Fruit fly (Drosophila melanogaster) whole organism, embryonic: Measurements from ENCODE around the gene CG12379.

Experiments
- Bdp1 ChIP-seq: fragments of 200-800 bp; sonication (Bioruptor generic); optimal IDR thresholded peaks from 3 replicates; lab custom pipeline; 2016; ENCODE audit warnings: missing biosample characterization, missing genetic modification characterization
- Bgb ChIP-seq: fragments of 200-800 bp; sonication (Bioruptor generic); IDR thresholded peaks from 2 replicates; pipeline ENCODE4 v1.3.6; 2022; ENCODE audit warnings: missing biosample characterization, missing genetic modification characterization; ENCODE audit not compliant: partially characterized antibody
- Blimp-1 ChIP-seq: fragments of 200-800 bp; sonication (Bioruptor generic); optimal IDR thresholded peaks from 3 replicates; lab custom pipeline; 2018; ENCODE audit warnings: missing biosample characterization, missing genetic modification characterization, mild to moderate bottlenecking, moderate library complexity, missing genetic modification reagents
- CG12071 ChIP-seq: fragments of 200-800 bp; sonication (Bioruptor generic); optimal IDR thresholded peaks from 3 replicates; lab custom pipeline; 2018; ENCODE audit warnings: missing biosample characterization, mild to moderate bottlenecking, missing genetic modification characterization
- CG12236 ChIP-seq: fragments of 200-800 bp; sonication (Bioruptor generic); optimal IDR thresholded peaks from 2 replicates; lab custom pipeline; 2016; ENCODE audit warnings: missing biosample characterization, missing genetic modification characterization
- CG12942 ChIP-seq: fragments of 200-800 bp; sonication (Bioruptor generic); optimal IDR thresholded peaks from 3 replicates; lab custom pipeline; 2016; ENCODE audit warnings: missing biosample characterization, missing genetic modification characterization
- CG13123 ChIP-seq: fragments of 200-800 bp; sonication (Bioruptor generic); optimal IDR thresholded peaks from 2 replicates; lab custom pipeline; 2016; ENCODE audit warnings: missing biosample characterization, missing genetic modification characterization
- CG13287 ChIP-seq: fragments of 200-800 bp; sonication (Bioruptor generic); IDR thresholded peaks from 2 replicates; pipeline ENCODE4 v1.3.6; 2022; ENCODE audit warnings: missing biosample characterization, missing genetic modification characterization; ENCODE audit not compliant: partially characterized antibody
- CG13894 ChIP-seq: fragments of 200-800 bp; sonication (Bioruptor generic); optimal IDR thresholded peaks from 3 replicates; lab custom pipeline; 2018; ENCODE audit warnings: missing biosample characterization, mild to moderate bottlenecking, missing genetic modification characterization, moderate library complexity
- CG14710 ChIP-seq: fragments of 200-800 bp; sonication (Bioruptor generic); optimal IDR thresholded peaks from 3 replicates; lab custom pipeline; 2019; ENCODE audit warnings: missing biosample characterization, mild to moderate bottlenecking, missing genetic modification characterization, moderate library complexity
- CG15601 ChIP-seq: fragments of 200-800 bp; sonication (Bioruptor generic); optimal IDR thresholded peaks from 3 replicates; lab custom pipeline; 2019; ENCODE audit warnings: missing biosample characterization, mild to moderate bottlenecking, missing genetic modification characterization, moderate library complexity
- CG3065 ChIP-seq: fragments of 200-800 bp; sonication (Bioruptor generic); optimal IDR thresholded peaks from 2 replicates; lab custom pipeline; 2016; ENCODE audit warnings: missing biosample characterization, missing genetic modification characterization
- CG3163 ChIP-seq: fragments of 200-800 bp; sonication (Bioruptor generic); optimal IDR thresholded peaks from 3 replicates; lab custom pipeline; 2016; ENCODE audit warnings: missing biosample characterization, missing genetic modification characterization
- CG34422 ChIP-seq: fragments of 200-800 bp; sonication (Bioruptor generic); IDR thresholded peaks from 3 replicates; pipeline ENCODE4 v1.3.6; 2022; ENCODE audit warnings: missing biosample characterization, missing genetic modification characterization
- CG4328 ChIP-seq: fragments of 200-800 bp; sonication (Bioruptor generic); optimal IDR thresholded peaks from 3 replicates; lab custom pipeline; 2017; ENCODE audit warnings: missing biosample characterization, missing genetic modification reagents, missing genetic modification characterization
- CG6254 ChIP-seq: fragments of 200-800 bp; sonication (Bioruptor generic); optimal IDR thresholded peaks from 3 replicates; lab custom pipeline; 2017; ENCODE audit warnings: mild to moderate bottlenecking, missing biosample characterization, missing genetic modification reagents, missing genetic modification characterization
- CG6272 ChIP-seq: fragments of 200-800 bp; sonication (Bioruptor generic); IDR thresholded peaks from 2 replicates; pipeline ENCODE4 v1.3.6; 2022; ENCODE audit warnings: missing biosample characterization, missing genetic modification characterization
- CG6689 ChIP-seq: fragments of 200-800 bp; sonication (Bioruptor generic); IDR thresholded peaks from 2 replicates; pipeline ENCODE4 v1.3.6; 2022; ENCODE audit warnings: missing biosample characterization, missing genetic modification characterization
- CG8765 ChIP-seq: fragments of 200-800 bp; sonication (Bioruptor generic); IDR thresholded peaks from 2 replicates; pipeline ENCODE4 v1.3.6; 2022; ENCODE audit warnings: missing biosample characterization, missing genetic modification characterization
- Dip2 ChIP-seq: fragments of 200-800 bp; sonication (Bioruptor generic); IDR thresholded peaks from 2 replicates; pipeline ENCODE4 v1.3.6; 2022; ENCODE audit warnings: missing biosample characterization, missing genetic modification characterization
- Dp ChIP-seq: fragments of 200-800 bp; sonication (Bioruptor generic); optimal IDR thresholded peaks from 2 replicates; lab custom pipeline; 2018; ENCODE audit warnings: missing biosample characterization, mild to moderate bottlenecking, missing genetic modification characterization, moderate library complexity
- Eip74EF ChIP-seq, 2 experiments: fragments of 200-800 bp in 1 of 2; fragments of >200 bp in 1 of 2; sonication (Bioruptor generic) in 1 of 2; optimal IDR thresholded peaks; 2 replicates each; lab custom pipeline; 2017 to 2019; ENCODE audit warnings: missing biosample characterization in 2 of 2, missing genetic modification characterization in 2 of 2, mild to moderate bottlenecking in 1 of 2, moderate library complexity in 1 of 2
- Hey ChIP-seq: fragments of 200-800 bp; sonication (Bioruptor generic); optimal IDR thresholded peaks from 3 replicates; lab custom pipeline; 2018; ENCODE audit warnings: missing biosample characterization, mild to moderate bottlenecking, missing genetic modification characterization
- MESR4 ChIP-seq: fragments of 200-800 bp; sonication (Bioruptor generic); optimal IDR thresholded peaks from 2 replicates; lab custom pipeline; 2018; ENCODE audit warnings: missing biosample characterization, mild to moderate bottlenecking, missing genetic modification characterization, moderate library complexity
- Six4 ChIP-seq: fragments of 200-800 bp; sonication (Bioruptor generic); optimal IDR thresholded peaks from 2 replicates; lab custom pipeline; 2016; ENCODE audit warnings: missing biosample characterization, missing genetic modification characterization
- TFAM ChIP-seq: fragments of 200-800 bp; sonication (Bioruptor generic); optimal IDR thresholded peaks from 2 replicates; lab custom pipeline; 2017; ENCODE audit warnings: missing biosample characterization, missing genetic modification characterization, inconsistent platforms
- Tbp ChIP-seq: fragments of >200 bp; optimal IDR thresholded peaks from 2 replicates; lab custom pipeline; 2018; ENCODE audit warnings: missing biosample characterization, missing genetic modification characterization
- YL-1 ChIP-seq: fragments of 200-800 bp; sonication (Bioruptor generic); optimal IDR thresholded peaks from 3 replicates; lab custom pipeline; 2017; ENCODE audit warnings: missing biosample characterization, mild to moderate bottlenecking, missing genetic modification characterization
- crc ChIP-seq: fragments of 200-800 bp; sonication (Bioruptor generic); optimal IDR thresholded peaks from 2 replicates; lab custom pipeline; 2016; ENCODE audit warnings: missing biosample characterization, missing genetic modification characterization
- eve ChIP-seq, 2 experiments: fragments of >200 bp; optimal IDR thresholded peaks; 2 replicates each; lab custom pipeline; 2017; ENCODE audit warnings: missing biosample characterization in 2 of 2, missing genetic modification characterization in 2 of 2
- exex ChIP-seq: fragments of 200-800 bp; sonication (Bioruptor generic); optimal IDR thresholded peaks from 4 replicates; lab custom pipeline; 2018; ENCODE audit warnings: missing biosample characterization, mild to moderate bottlenecking, missing genetic modification characterization, moderate library complexity
- fd102C ChIP-seq: fragments of 200-800 bp; sonication (Bioruptor generic); optimal IDR thresholded peaks from 2 replicates; lab custom pipeline; 2018; ENCODE audit warnings: missing biosample characterization, mild to moderate bottlenecking, missing genetic modification characterization, moderate library complexity
- gt ChIP-seq: fragments of 200-800 bp; sonication (Bioruptor generic); IDR thresholded peaks from 2 replicates; pipeline ENCODE4 v1.3.6; 2022; ENCODE audit warnings: missing biosample characterization, missing genetic modification characterization
- h ChIP-seq: fragments of >200 bp; optimal IDR thresholded peaks from 2 replicates; lab custom pipeline; 2017
- ind ChIP-seq: fragments of 200-800 bp; sonication (Bioruptor generic); optimal IDR thresholded peaks from 3 replicates; lab custom pipeline; 2016; ENCODE audit warnings: missing biosample characterization, missing genetic modification characterization
- kay ChIP-seq: fragments of 200-800 bp; sonication (Bioruptor generic); optimal IDR thresholded peaks from 2 replicates; lab custom pipeline; 2016; ENCODE audit warnings: missing biosample characterization, missing genetic modification characterization
- lilli ChIP-seq: fragments of 200-800 bp; sonication (Bioruptor generic); optimal IDR thresholded peaks from 3 replicates; lab custom pipeline; 2016; ENCODE audit warnings: missing biosample characterization, missing genetic modification characterization
- mirr ChIP-seq: fragments of 200-800 bp; sonication (Bioruptor generic); optimal IDR thresholded peaks from 3 replicates; lab custom pipeline; 2018; ENCODE audit warnings: missing biosample characterization, mild to moderate bottlenecking, missing genetic modification characterization
- mld ChIP-seq: fragments of 200-800 bp; sonication (Bioruptor generic); IDR thresholded peaks from 3 replicates; pipeline ENCODE4 v1.3.6; 2022; ENCODE audit warnings: missing biosample characterization, missing genetic modification characterization; ENCODE audit not compliant: partially characterized antibody
- nerfin-2 ChIP-seq: fragments of 200-800 bp; sonication (Bioruptor generic); IDR thresholded peaks from 2 replicates; pipeline ENCODE4 v1.3.6; 2022; ENCODE audit warnings: missing biosample characterization, missing genetic modification characterization; ENCODE audit not compliant: partially characterized antibody
- odd ChIP-seq: fragments of 200-800 bp; sonication (Bioruptor generic); optimal IDR thresholded peaks from 2 replicates; lab custom pipeline; 2017; ENCODE audit warnings: missing biosample characterization, mild to moderate bottlenecking, missing genetic modification characterization
- onecut ChIP-seq: fragments of 200-800 bp; sonication (Bioruptor generic); IDR thresholded peaks from 2 replicates; pipeline ENCODE4 v1.3.6; 2022; ENCODE audit warnings: missing biosample characterization, missing genetic modification characterization
- pnt ChIP-seq: fragments of 200-800 bp; sonication (Bioruptor generic); optimal IDR thresholded peaks from 3 replicates; lab custom pipeline; 2016; ENCODE audit warnings: missing biosample characterization, missing genetic modification characterization
- sc ChIP-seq, 3 experiments: fragments of >200 bp in 2 of 3; fragments of 200-800 bp in 1 of 3; sonication (Bioruptor generic) in 1 of 3; optimal IDR thresholded peaks; 2 replicates in 2 of 3; 3 replicates in 1 of 3; lab custom pipeline; 2017; ENCODE audit warnings: mild to moderate bottlenecking in 1 of 3, missing biosample characterization in 1 of 3, missing genetic modification characterization in 1 of 3, missing genetic modification reagents in 1 of 3
- scrt ChIP-seq: fragments of 200-800 bp; sonication (Bioruptor generic); optimal IDR thresholded peaks from 2 replicates; lab custom pipeline; 2018; ENCODE audit warnings: missing biosample characterization, mild to moderate bottlenecking, missing genetic modification characterization, moderate library complexity
- sisA ChIP-seq: fragments of 200-800 bp; sonication (Bioruptor generic); IDR thresholded peaks from 2 replicates; pipeline ENCODE4 v1.3.6; 2022; ENCODE audit warnings: missing biosample characterization, missing genetic modification characterization
- slp2 ChIP-seq: fragments of 200-800 bp; sonication (Bioruptor generic); optimal IDR thresholded peaks from 2 replicates; lab custom pipeline; 2016; ENCODE audit warnings: missing biosample characterization, missing genetic modification characterization
- tup ChIP-seq: fragments of 200-800 bp; sonication (Bioruptor generic); optimal IDR thresholded peaks from 2 replicates; lab custom pipeline; 2016; ENCODE audit warnings: missing biosample characterization, mild to moderate bottlenecking, missing genetic modification characterization, moderate library complexity
- unc-4 ChIP-seq: fragments of 200-800 bp; sonication (Bioruptor generic); IDR thresholded peaks from 2 replicates; pipeline ENCODE4 v1.3.6; 2022; ENCODE audit warnings: missing biosample characterization, missing genetic modification characterization; ENCODE audit not compliant: partially characterized antibody
- zfh1 ChIP-seq: fragments of 200-800 bp; sonication (Bioruptor generic); IDR thresholded peaks from 3 replicates; pipeline ENCODE4 v1.3.6; 2022; ENCODE audit warnings: missing biosample characterization, missing genetic modification characterization

CG12379 gene

dm6 chrX:15746682-15747196 is 12.9 kb upstream of the CG12379 start (continued):
- TF ChIP-seq tup (GFP tag; lab: Kevin White, UChicago), result no peak
- TF ChIP-seq pnt (GFP tag; lab: Kevin White, UChicago), result no peak
- TF ChIP-seq zfh1 (GFP tag; lab: Robert Waterston, UW), result no peak
- no peak for TF ChIP-seq CG15601 (tag; lab: Kevin White, UChicago)
- TF ChIP-seq ind (GFP tag; lab: Kevin White, UChicago), result no peak
- TF ChIP-seq mld, result 0 out of 3 replicates have a peak, but pooled peaks have one; percentile 23
- no peak for TF ChIP-seq Dip2
- TF ChIP-seq Bgb (GFP tag; lab: Robert Waterston, UW), result no peak
- TF ChIP-seq CG6272 (GFP tag; lab: Robert Waterston, UW), result no peak
- no peak for TF ChIP-seq fd102C (GFP tag; lab: Kevin White, UChicago)
- TF ChIP-seq CG6689 (GFP tag; lab: Robert Waterston, UW), result no peak
- no peak for TF ChIP-seq CG12942 (GFP tag; lab: Kevin White, UChicago)
- TF ChIP-seq crc (GFP tag; lab: Kevin White, UChicago), result no peak
- no peak for TF ChIP-seq CG12236 (GFP tag; lab: Kevin White, UChicago)
- TF ChIP-seq h (lab: Kevin White, UChicago), result no peak
- no peak for TF ChIP-seq Tbp (GFP tag; lab: Kevin White, UChicago)
- no peak for TF ChIP-seq CG3065 (GFP tag; lab: Kevin White, UChicago)
- no peak for TF ChIP-seq odd (GFP tag; lab: Kevin White, UChicago)
- TF ChIP-seq mirr, result no peak
- no peak for TF ChIP-seq Six4
- TF ChIP-seq nerfin-2, result no peak
- no peak for TF ChIP-seq onecut (GFP tag; lab: Robert Waterston, UW)
- no peak for TF ChIP-seq exex (tag; lab: Kevin White, UChicago)
- TF ChIP-seq Bdp1 (GFP tag; lab: Kevin White, UChicago), result no peak
- no peak for TF ChIP-seq scrt (GFP tag; lab: Kevin White, UChicago)
- TF ChIP-seq Dp (GFP tag; lab: Kevin White, UChicago), result no peak
- TF ChIP-seq slp2 (GFP tag; lab: Kevin White, UChicago), result no peak
- TF ChIP-seq CG13123 (GFP tag; lab: Kevin White, UChicago), result no peak
- TF ChIP-seq Blimp-1 (GFP tag; lab: Kevin White, UChicago), result no peak
- TF ChIP-seq CG12071, result no peak
- TF ChIP-seq CG8765 (GFP tag; lab: Robert Waterston, UW), result no peak
- TF ChIP-seq Hey (tag; lab: Kevin White, UChicago), result no peak
- no peak for TF ChIP-seq sisA (GFP tag; lab: Robert Waterston, UW)
- TF ChIP-seq CG4328 (GFP tag; lab: Kevin White, UChicago), result no peak
- TF ChIP-seq TFAM (GFP tag; lab: Kevin White, UChicago), result no peak
- no peak for TF ChIP-seq CG6254 (GFP tag; lab: Kevin White, UChicago)
- no peak for TF ChIP-seq Eip74EF (GFP tag; optimal IDR thresholded peaks at IDR 0.05; lab: Kevin White, UChicago)
- TF ChIP-seq YL-1 (GFP tag; lab: Kevin White, UChicago), result peak; percentile 49
- TF ChIP-seq CG13894 (tag; lab: Kevin White, UChicago), result no peak
- TF ChIP-seq lilli, result no peak
- no peak for TF ChIP-seq CG14710 (tag; lab: Kevin White, UChicago)
- TF ChIP-seq eve (GFP tag; optimal IDR thresholded peaks at IDR 0.05; lab: Kevin White, UChicago), result no peak
- TF ChIP-seq unc-4, result 0 out of 2 replicates have a peak, but pooled peaks have one; percentile 9
- TF ChIP-seq CG3163, result no peak
- TF ChIP-seq sc (optimal IDR thresholded peaks at IDR 0.05; lab: Kevin White, UChicago), result no peak
- no peak for TF ChIP-seq sc (GFP tag; optimal IDR thresholded peaks at IDR 0.05; lab: Kevin White, UChicago)
- peak; percentile 80 for TF ChIP-seq MESR4
- TF ChIP-seq gt (GFP tag; lab: Robert Waterston, UW), result no peak
- no peak for TF ChIP-seq CG13287 (GFP tag; lab: Robert Waterston, UW)
- TF ChIP-seq kay (GFP tag; lab: Kevin White, UChicago), result peak; percentile 76
- TF ChIP-seq CG34422 (GFP tag; lab: Robert Waterston, UW), result peak; percentile 50; the same call in 1 of the 3 replicates
